Fruit fly (Drosophila melanogaster) whole organism, adult: ENCODE data around the gene sowah.

Experiments
- CG11617 ChIP-seq: fragments of 200-800 bp; sonication (Bioruptor generic); optimal IDR thresholded peaks from 2 replicates; lab custom pipeline; 2017; ENCODE audit warnings: mild to moderate bottlenecking, missing biosample characterization, missing genetic modification reagents, missing genetic modification characterization
- CG12768 ChIP-seq: fragments of 200-800 bp; sonication (Bioruptor generic); optimal IDR thresholded peaks from 2 replicates; lab custom pipeline; 2017; ENCODE audit warnings: missing biosample characterization, missing genetic modification characterization, mild to moderate bottlenecking, moderate library complexity, missing genetic modification reagents
- CG14711 ChIP-seq: fragments of 200-800 bp; sonication (Bioruptor generic); optimal IDR thresholded peaks from 2 replicates; lab custom pipeline; 2018; ENCODE audit warnings: missing biosample characterization, mild to moderate bottlenecking, missing genetic modification characterization, moderate library complexity
- CG7101 ChIP-seq: fragments of 200-800 bp; sonication (Bioruptor generic); optimal IDR thresholded peaks from 2 replicates; lab custom pipeline; 2018; ENCODE audit warnings: missing biosample characterization, mild to moderate bottlenecking, missing genetic modification characterization, moderate library complexity
- bab1 ChIP-seq: fragments of 200-800 bp; sonication (Bioruptor generic); optimal IDR thresholded peaks from 3 replicates; lab custom pipeline; 2019; ENCODE audit warnings: missing biosample characterization, mild to moderate bottlenecking, missing genetic modification characterization, moderate library complexity
- cnc ChIP-seq, 2 experiments: fragments of >200 bp; optimal IDR thresholded peaks; 2 replicates each; lab custom pipeline; 2017
- pad ChIP-seq: fragments of 200-800 bp; sonication (Bioruptor generic); optimal IDR thresholded peaks from 3 replicates; lab custom pipeline; 2017; ENCODE audit warnings: missing biosample characterization, missing genetic modification characterization, mild to moderate bottlenecking, moderate library complexity, missing genetic modification reagents
- toe ChIP-seq: fragments of 200-800 bp; sonication (Bioruptor generic); optimal IDR thresholded peaks from 2 replicates; lab custom pipeline; 2016; ENCODE audit warnings: missing biosample characterization, missing genetic modification characterization

DNA sequence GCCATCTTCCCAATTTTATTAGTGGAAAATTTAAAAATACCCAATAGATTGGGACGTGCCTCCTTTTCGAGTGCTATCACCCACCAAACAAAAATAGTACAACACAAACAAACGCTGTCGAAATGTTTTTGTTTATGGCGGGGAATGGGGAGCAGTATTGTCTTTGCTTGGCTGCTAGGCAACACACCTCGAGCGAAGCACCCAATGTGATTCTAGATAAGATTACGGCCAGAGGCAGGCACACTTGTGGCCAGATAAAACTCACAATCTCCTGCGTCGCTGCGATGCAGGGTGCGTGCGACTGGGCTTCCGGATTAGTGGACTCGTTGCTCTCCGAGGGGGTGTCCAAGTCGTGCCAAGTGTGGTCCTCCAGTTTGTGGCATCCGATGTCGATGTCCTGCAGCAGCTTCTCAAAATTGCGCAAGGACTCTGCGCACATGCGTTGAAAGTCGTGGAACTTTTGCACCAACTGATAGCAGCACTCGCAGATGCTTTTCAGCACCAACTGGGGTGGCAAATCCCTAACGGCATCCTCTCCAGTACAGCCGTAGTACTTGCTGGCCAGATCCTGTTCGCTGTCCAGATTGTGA lies 65.3 kb downstream of the sowah start:
- TF ChIP-seq CG14711 (tag; lab: Kevin White, UChicago): no peak
- TF ChIP-seq CG12768 (GFP tag; lab: Kevin White, UChicago): no peak
- no peak for TF ChIP-seq bab1 (GFP tag; lab: Kevin White, UChicago)
- no peak for TF ChIP-seq pad (GFP tag; lab: Kevin White, UChicago)
- TF ChIP-seq cnc (optimal IDR thresholded peaks at IDR 0.05; lab: Kevin White, UChicago): no peak
- TF ChIP-seq toe (GFP tag; lab: Kevin White, UChicago): no peak
- TF ChIP-seq CG7101 (tag; lab: Kevin White, UChicago): no peak
- TF ChIP-seq CG11617 (GFP tag; lab: Kevin White, UChicago): no peak
